Worm (Caenorhabditis elegans) whole organism, mixed stage, embryonic: Measurements from ENCODE around the gene F10E7.6.

Experiments used
- unc-62 ChIP-seq: fragments of 150-350 bp; optimal IDR thresholded peaks from 2 replicates; lab custom pipeline; 2014; ENCODE audit warnings: missing biosample characterization, missing genetic modification reagents, missing genetic modification characterization
- ztf-11 ChIP-seq: fragments of 150-350 bp; optimal IDR thresholded peaks from 2 replicates; lab custom pipeline; 2014; ENCODE audit warnings: missing biosample characterization, missing genetic modification characterization

DNA sequence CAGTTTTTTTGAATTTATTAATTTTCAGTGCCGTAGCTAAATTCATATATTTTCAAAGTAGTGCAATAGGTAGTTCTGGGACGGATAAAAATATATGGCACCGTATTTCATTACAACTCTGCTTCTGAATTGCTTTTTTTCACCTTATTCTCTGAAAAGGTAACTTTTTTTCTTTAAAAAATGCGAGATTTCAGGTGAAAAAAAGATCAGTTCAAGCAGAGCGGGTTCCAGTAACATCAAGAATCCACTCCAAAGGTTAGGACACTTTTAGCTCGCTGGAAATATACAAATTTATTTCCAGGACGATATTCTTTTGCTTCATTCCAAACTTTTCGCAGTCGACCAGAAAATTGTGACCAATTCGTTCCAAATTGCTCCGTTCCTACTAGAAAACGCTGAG, 35.2 kb downstream of the F10E7.6 start, which contains the start of gene T07F8.1:
- TF ChIP-seq unc-62 (no peak), ztf-11 (no peak)
